Worm (Caenorhabditis elegans): ENCODE results near the gene hrg-2.

ce11 chrV:12433105-12433504, 22.8 kb upstream of the hrg-2 start:
- TF ChIP-seq nhr-76 (tag; optimal IDR thresholded peaks at IDR 0.05), result no peak
- TF ChIP-seq lin-13 (tag; optimal IDR thresholded peaks at IDR 0.05), result no peak
- no peak for TF ChIP-seq ztf-11 (tag; optimal IDR thresholded peaks at IDR 0.05)
- no peak for TF ChIP-seq bed-3 (GFP tag; optimal IDR thresholded peaks at IDR 0.05)
- no peak for TF ChIP-seq nhr-28 (tag; optimal IDR thresholded peaks at IDR 0.05)
- no peak for TF ChIP-seq mls-2 (tag; optimal IDR thresholded peaks at IDR 0.05)
- no peak for TF ChIP-seq nhr-12 (tag; optimal IDR thresholded peaks at IDR 0.05)
- TF ChIP-seq mab-5 (tag; optimal IDR thresholded peaks at IDR 0.05), result no peak
- no peak for TF ChIP-seq ceh-83 (GFP tag; optimal IDR thresholded peaks at IDR 0.05)
- no peak for TF ChIP-seq elt-3 (tag; optimal IDR thresholded peaks at IDR 0.05)
- TF ChIP-seq nhr-2 (tag; optimal IDR thresholded peaks at IDR 0.05), result no peak
- no peak for TF ChIP-seq unc-62 (GFP tag; optimal IDR thresholded peaks at IDR 0.05)
